Fruit fly (Drosophila melanogaster) whole organism, embryonic: Measurements from ENCODE around the gene MED25.

Experiments used
- Aef1 ChIP-seq: fragments of 200-800 bp; sonication (Bioruptor generic); IDR thresholded peaks from 3 replicates; pipeline ENCODE4 v1.3.6; 2022; ENCODE audit warnings: missing biosample characterization, missing genetic modification characterization
- Atf3 ChIP-seq: fragments of 200-800 bp; sonication (Bioruptor generic); optimal IDR thresholded peaks from 3 replicates; lab custom pipeline; 2016; ENCODE audit warnings: missing biosample characterization, missing genetic modification characterization
- Awh ChIP-seq: fragments of 200-800 bp; sonication (Bioruptor generic); IDR thresholded peaks from 2 replicates; pipeline ENCODE4, ENCODE4 v1.3.6; 2022; ENCODE audit warnings: missing biosample characterization, missing genetic modification characterization
- B-H1 ChIP-seq: fragments of 200-800 bp; sonication (Bioruptor generic); IDR thresholded peaks from 3 replicates; pipeline ENCODE4 v1.3.6; 2022; ENCODE audit warnings: missing biosample characterization, missing genetic modification characterization
- CG1024 ChIP-seq: fragments of 200-800 bp; sonication (Bioruptor generic); IDR thresholded peaks from 2 replicates; pipeline ENCODE4 v1.3.6; 2022; ENCODE audit warnings: missing biosample characterization, missing genetic modification characterization
- CG11398 ChIP-seq: fragments of 200-800 bp; sonication (Bioruptor generic); optimal IDR thresholded peaks from 2 replicates; lab custom pipeline; 2016; ENCODE audit warnings: missing biosample characterization, missing genetic modification characterization
- CG12236 ChIP-seq: fragments of 200-800 bp; sonication (Bioruptor generic); optimal IDR thresholded peaks from 2 replicates; lab custom pipeline; 2016; ENCODE audit warnings: missing biosample characterization, missing genetic modification characterization
- CG12659 ChIP-seq: fragments of 200-800 bp; sonication (Bioruptor generic); optimal IDR thresholded peaks from 3 replicates; lab custom pipeline; 2017; ENCODE audit warnings: mild to moderate bottlenecking, missing biosample characterization, missing genetic modification reagents, missing genetic modification characterization
- CG12744 ChIP-seq: fragments of 200-800 bp; sonication (Bioruptor generic); optimal IDR thresholded peaks from 2 replicates; lab custom pipeline; 2016; ENCODE audit warnings: missing biosample characterization, missing genetic modification characterization
- CG13894 ChIP-seq: fragments of 200-800 bp; sonication (Bioruptor generic); optimal IDR thresholded peaks from 3 replicates; lab custom pipeline; 2018; ENCODE audit warnings: missing biosample characterization, mild to moderate bottlenecking, missing genetic modification characterization, moderate library complexity
- CG17568 ChIP-seq: fragments of 200-800 bp; sonication (Bioruptor generic); optimal IDR thresholded peaks from 2 replicates; lab custom pipeline; 2018; ENCODE audit warnings: missing biosample characterization, mild to moderate bottlenecking, missing genetic modification characterization, moderate library complexity
- CG17829 ChIP-seq: fragments of 200-800 bp; optimal IDR thresholded peaks from 2 replicates; lab custom pipeline; 2019; ENCODE audit warnings: missing biosample characterization, mild to moderate bottlenecking, missing genetic modification characterization, moderate library complexity
- CG17912 ChIP-seq: fragments of 200-800 bp; sonication (Bioruptor generic); optimal IDR thresholded peaks from 2 replicates; lab custom pipeline; 2018; ENCODE audit warnings: missing biosample characterization, mild to moderate bottlenecking, missing genetic modification characterization
- CG31224 ChIP-seq: fragments of 200-800 bp; sonication (Bioruptor generic); IDR thresholded peaks from 2 replicates; pipeline ENCODE4 v1.3.6; 2022; ENCODE audit warnings: missing biosample characterization, missing genetic modification characterization
- CG4617 ChIP-seq: fragments of 200-800 bp; sonication (Bioruptor generic); optimal IDR thresholded peaks from 3 replicates; lab custom pipeline; 2016; ENCODE audit warnings: missing biosample characterization, missing genetic modification characterization, borderline replicate concordance
- CG6272 ChIP-seq: fragments of 200-800 bp; sonication (Bioruptor generic); IDR thresholded peaks from 2 replicates; pipeline ENCODE4 v1.3.6; 2022; ENCODE audit warnings: missing biosample characterization, missing genetic modification characterization
- CG6854 ChIP-seq: fragments of 200-800 bp; sonication (Bioruptor generic); optimal IDR thresholded peaks from 3 replicates; lab custom pipeline; 2017; ENCODE audit warnings: missing biosample characterization, mild to moderate bottlenecking, missing genetic modification characterization
- CG7928 ChIP-seq: fragments of 200-800 bp; sonication (Bioruptor generic); optimal IDR thresholded peaks from 2 replicates; lab custom pipeline; 2017; ENCODE audit warnings: missing biosample characterization, mild to moderate bottlenecking, missing genetic modification characterization
- CG7987 ChIP-seq: fragments of 200-800 bp; sonication (Bioruptor generic); optimal IDR thresholded peaks from 2 replicates; lab custom pipeline; 2018; ENCODE audit warnings: missing biosample characterization, mild to moderate bottlenecking, missing genetic modification characterization, moderate library complexity
- E2f1 ChIP-seq: fragments of 200-800 bp; sonication (Bioruptor generic); IDR thresholded peaks from 2 replicates; pipeline ENCODE4 v1.3.6; 2022; ENCODE audit warnings: missing biosample characterization, missing genetic modification characterization
- Hr78 ChIP-seq, 2 experiments: fragments of 200-800 bp in 1 of 2; fragments of >200 bp in 1 of 2; sonication (Bioruptor generic) in 1 of 2; optimal IDR thresholded peaks; 2 replicates each; lab custom pipeline; 2017 to 2019; ENCODE audit warnings: missing biosample characterization in 2 of 2, missing genetic modification characterization in 2 of 2, mild to moderate bottlenecking in 1 of 2, moderate library complexity in 1 of 2
- Nf-YB ChIP-seq: fragments of 200-800 bp; sonication (Bioruptor generic); optimal IDR thresholded peaks from 3 replicates; lab custom pipeline; 2019; ENCODE audit warnings: missing biosample characterization, mild to moderate bottlenecking, missing genetic modification characterization, moderate library complexity
- Poxn ChIP-seq: fragments of 200-800 bp; sonication (Bioruptor generic); IDR thresholded peaks from 2 replicates; pipeline ENCODE4 v1.3.6; 2022; ENCODE audit warnings: missing biosample characterization, missing genetic modification characterization
- Spps ChIP-seq: fragments of 200-800 bp; sonication (Bioruptor generic); optimal IDR thresholded peaks from 2 replicates; lab custom pipeline; 2018; ENCODE audit warnings: missing biosample characterization, mild to moderate bottlenecking, missing genetic modification characterization
- Ssrp ChIP-seq: fragments of 200-800 bp; sonication (Bioruptor generic); optimal IDR thresholded peaks from 2 replicates; lab custom pipeline; 2018; ENCODE audit warnings: missing biosample characterization, mild to moderate bottlenecking, missing genetic modification characterization, moderate library complexity
- ash1 ChIP-seq: fragments of 200-800 bp; sonication (Bioruptor generic); optimal IDR thresholded peaks from 2 replicates; lab custom pipeline; 2018; ENCODE audit warnings: missing biosample characterization, mild to moderate bottlenecking, missing genetic modification characterization
- bab2 ChIP-seq: fragments of 200-800 bp; sonication (Bioruptor generic); optimal IDR thresholded peaks from 2 replicates; lab custom pipeline; 2016; ENCODE audit warnings: missing biosample characterization, missing genetic modification characterization
- bbx ChIP-seq: fragments of 200-800 bp; sonication (Bioruptor generic); IDR thresholded peaks from 2 replicates; pipeline ENCODE4 v1.3.6; 2022; ENCODE audit warnings: missing biosample characterization, missing genetic modification characterization; ENCODE audit not compliant: partially characterized antibody
- ci ChIP-seq: fragments of 200-800 bp; sonication (Bioruptor generic); IDR thresholded peaks from 3 replicates; pipeline ENCODE4 v1.3.6; 2022; ENCODE audit warnings: missing biosample characterization, missing genetic modification characterization
- crc ChIP-seq: fragments of 200-800 bp; sonication (Bioruptor generic); optimal IDR thresholded peaks from 2 replicates; lab custom pipeline; 2016; ENCODE audit warnings: missing biosample characterization, missing genetic modification characterization
- dati ChIP-seq: fragments of 200-800 bp; sonication (Bioruptor generic); IDR thresholded peaks from 2 replicates; pipeline ENCODE4 v1.3.6; 2022; ENCODE audit warnings: missing biosample characterization, missing genetic modification characterization
- esg ChIP-seq: fragments of 200-800 bp; sonication (Bioruptor generic); conservative IDR thresholded peaks from 2 replicates; pipeline ENCODE4 v1.3.6; 2022; ENCODE audit warnings: missing biosample characterization, missing genetic modification characterization
- exex ChIP-seq: fragments of 200-800 bp; sonication (Bioruptor generic); optimal IDR thresholded peaks from 4 replicates; lab custom pipeline; 2018; ENCODE audit warnings: missing biosample characterization, mild to moderate bottlenecking, missing genetic modification characterization, moderate library complexity
- fd64A ChIP-seq: fragments of 200-800 bp; sonication (Bioruptor generic); optimal IDR thresholded peaks from 3 replicates; lab custom pipeline; 2018; ENCODE audit warnings: missing biosample characterization, mild to moderate bottlenecking, missing genetic modification characterization
- ftz-f1 ChIP-seq: fragments of 200-800 bp; sonication (Bioruptor generic); optimal IDR thresholded peaks from 2 replicates; lab custom pipeline; 2016; ENCODE audit warnings: missing biosample characterization, missing genetic modification characterization
- fu2 ChIP-seq: fragments of 200-800 bp; sonication (Bioruptor generic); optimal IDR thresholded peaks from 2 replicates; lab custom pipeline; 2016; ENCODE audit warnings: missing biosample characterization, missing genetic modification characterization
- jing ChIP-seq: fragments of 200-800 bp; sonication (Bioruptor generic); optimal IDR thresholded peaks from 2 replicates; lab custom pipeline; 2018; ENCODE audit warnings: missing biosample characterization, mild to moderate bottlenecking, missing genetic modification characterization
- jumu ChIP-seq: fragments of 200-800 bp; sonication (Bioruptor generic); optimal IDR thresholded peaks from 3 replicates; lab custom pipeline; 2016; ENCODE audit warnings: missing biosample characterization, missing genetic modification characterization
- kah ChIP-seq: fragments of 200-800 bp; sonication (Bioruptor generic); optimal IDR thresholded peaks from 2 replicates; lab custom pipeline; 2018; ENCODE audit warnings: missing biosample characterization, mild to moderate bottlenecking, missing genetic modification characterization
- pan ChIP-seq, 4 experiments: fragments of >200 bp in 3 of 4; fragments of 200-800 bp in 1 of 4; sonication (Bioruptor generic) in 1 of 4; optimal IDR thresholded peaks in 3 of 4; IDR thresholded peaks in 1 of 4; 2 replicates each; pipeline versions ENCODE4 v1.3.6 to Lab custom; 2017 to 2022; ENCODE audit warnings: missing biosample characterization in 2 of 4, missing genetic modification characterization in 2 of 4, mixed read lengths in 1 of 4
- pho ChIP-seq: fragments of 200-800 bp; sonication (Bioruptor generic); optimal IDR thresholded peaks from 2 replicates; lab custom pipeline; 2016; ENCODE audit warnings: missing biosample characterization, missing genetic modification characterization
- phol ChIP-seq: fragments of 200-800 bp; sonication (Bioruptor generic); optimal IDR thresholded peaks from 3 replicates; lab custom pipeline; 2018; ENCODE audit warnings: missing biosample characterization, mild to moderate bottlenecking, missing genetic modification characterization, moderate library complexity
- pita ChIP-seq: fragments of 200-800 bp; sonication (Bioruptor generic); optimal IDR thresholded peaks from 2 replicates; lab custom pipeline; 2017; ENCODE audit warnings: missing biosample characterization, mild to moderate bottlenecking, missing genetic modification characterization
- pros ChIP-seq: fragments of 200-800 bp; sonication (Bioruptor generic); optimal IDR thresholded peaks from 3 replicates; lab custom pipeline; 2019; ENCODE audit warnings: missing biosample characterization, mild to moderate bottlenecking, missing genetic modification characterization, moderate library complexity
- ranshi ChIP-seq: fragments of 200-800 bp; sonication (Bioruptor generic); IDR thresholded peaks from 2 replicates; pipeline ENCODE4 v1.3.6; 2022; ENCODE audit warnings: missing biosample characterization, missing genetic modification characterization
- scrt ChIP-seq: fragments of 200-800 bp; sonication (Bioruptor generic); optimal IDR thresholded peaks from 2 replicates; lab custom pipeline; 2018; ENCODE audit warnings: missing biosample characterization, mild to moderate bottlenecking, missing genetic modification characterization, moderate library complexity
- sd ChIP-seq: fragments of 200-800 bp; sonication (Bioruptor generic); optimal IDR thresholded peaks from 3 replicates; lab custom pipeline; 2018; ENCODE audit warnings: missing biosample characterization, mild to moderate bottlenecking, missing genetic modification characterization, moderate library complexity
- slp2 ChIP-seq: fragments of 200-800 bp; sonication (Bioruptor generic); optimal IDR thresholded peaks from 2 replicates; lab custom pipeline; 2016; ENCODE audit warnings: missing biosample characterization, missing genetic modification characterization
- sug ChIP-seq: fragments of 200-800 bp; optimal IDR thresholded peaks from 2 replicates; lab custom pipeline; 2019; ENCODE audit warnings: missing biosample characterization, mild to moderate bottlenecking, missing genetic modification characterization, moderate library complexity
- trem ChIP-seq: fragments of 200-800 bp; optimal IDR thresholded peaks from 3 replicates; lab custom pipeline; 2019; ENCODE audit warnings: missing biosample characterization, mild to moderate bottlenecking, missing genetic modification characterization, moderate library complexity

MED25 gene

dm6 chr3R:19999474-19999873, 9.3 kb upstream of the MED25 start (continued):
- TF ChIP-seq Awh (GFP tag; lab: Robert Waterston, UW) (peak; percentile 87), CG7987 (GFP tag; lab: Kevin White, UChicago) (peak; percentile 24), pan (optimal IDR thresholded peaks at IDR 0.05; lab: Kevin White, UChicago) (no peak), pan (GFP tag; optimal IDR thresholded peaks at IDR 0.05 in 1 of 2, IDR thresholded peaks at IDR 0.05 in 1 of 2) (peak in 1 of 2 experiments; percentile 90), CG1024 (GFP tag; lab: Robert Waterston, UW) (peak; percentile 55; the same call in 1 of the 2 replicates), exex (peak; percentile 39), CG12744 (GFP tag; lab: Kevin White, UChicago) (no peak), fu2 (GFP tag; lab: Kevin White, UChicago) (no peak), esg (GFP tag; lab: Robert Waterston, UW) (peak; percentile 78), bab2 (no peak), Hr78 (GFP tag; optimal IDR thresholded peaks at IDR 0.05; lab: Kevin White, UChicago) (peak in 1 of 2 experiments; percentile 38), jing (GFP tag; lab: Kevin White, UChicago) (peak; percentile 29), jumu (no peak), ash1 (GFP tag; lab: Kevin White, UChicago) (no peak), crc (no peak), CG6272 (GFP tag; lab: Robert Waterston, UW) (peak; percentile 57; the same call in 1 of the 2 replicates), sd (tag; lab: Kevin White, UChicago) (peak; percentile 50), Atf3 (GFP tag; lab: Kevin White, UChicago) (no peak), CG4617 (GFP tag; lab: Kevin White, UChicago) (no peak), CG31224 (GFP tag; lab: Robert Waterston, UW) (peak; percentile 62), bbx (GFP tag; lab: Robert Waterston, UW) (no peak), CG6854 (GFP tag; lab: Kevin White, UChicago) (peak; percentile 39), fd64A (peak; percentile 20), ftz-f1 (GFP tag; lab: Kevin White, UChicago) (no peak), CG17912 (GFP tag; lab: Kevin White, UChicago) (no peak), pho (GFP tag; lab: Kevin White, UChicago) (no peak), Poxn (GFP tag; lab: Robert Waterston, UW) (no peak), ci (peak; percentile 76), Spps (tag; lab: Kevin White, UChicago) (peak; percentile 66), CG11398 (GFP tag; lab: Kevin White, UChicago) (no peak), scrt (GFP tag; lab: Kevin White, UChicago) (peak; percentile 57), Nf-YB (peak; percentile 65), ranshi (GFP tag; lab: Robert Waterston, UW) (peak; percentile 83; the same call in 1 of the 2 replicates), Aef1 (peak; percentile 64), B-H1 (peak; percentile 66), phol (tag; lab: Kevin White, UChicago) (peak; percentile 84), CG17829 (tag; lab: Kevin White, UChicago) (peak; percentile 91), trem (peak; percentile 71), E2f1 (peak; percentile 80), CG12659 (GFP tag; lab: Kevin White, UChicago) (peak; percentile 80), CG13894 (tag; lab: Kevin White, UChicago) (peak; percentile 63), CG17568 (GFP tag; lab: Kevin White, UChicago) (peak; percentile 18), slp2 (GFP tag; lab: Kevin White, UChicago) (no peak), pros (GFP tag; lab: Kevin White, UChicago) (no peak), pita (GFP tag; lab: Kevin White, UChicago) (no peak), dati (no peak), CG7928 (GFP tag; lab: Kevin White, UChicago) (peak; percentile 35), sug (tag; lab: Kevin White, UChicago) (peak; percentile 69), Ssrp (tag; lab: Kevin White, UChicago) (peak; percentile 89), CG12236 (GFP tag; lab: Kevin White, UChicago) (no peak), kah (GFP tag; lab: Kevin White, UChicago) (peak; percentile 39)
